Worm (Caenorhabditis elegans) whole organism, early embryonic: ENCODE results near the gene dhcr-7.

Experiments
- F13C5.2 ChIP-seq: sonication (generic microtip); optimal IDR thresholded peaks from 2 replicates; lab custom pipeline; 2017; ENCODE audit warnings: mild to moderate bottlenecking, missing genetic modification characterization, inconsistent platforms, missing compliant biosample characterization
- pes-1 ChIP-seq: fragments of 200-800 bp; sonication (Bioruptor generic); IDR thresholded peaks from 2 replicates; pipeline ENCODE4 v1.3.6; 2022; ENCODE audit warnings: missing genetic modification reagents, missing genetic modification characterization, missing compliant biosample characterization
- tbx-11 ChIP-seq: fragments of 200-800 bp; sonication (Bioruptor generic); IDR thresholded peaks from 2 replicates; pipeline ENCODE4 v1.3.6; 2022; ENCODE audit warnings: missing genetic modification characterization, missing compliant biosample characterization

Gene dhcr-7

DNA sequence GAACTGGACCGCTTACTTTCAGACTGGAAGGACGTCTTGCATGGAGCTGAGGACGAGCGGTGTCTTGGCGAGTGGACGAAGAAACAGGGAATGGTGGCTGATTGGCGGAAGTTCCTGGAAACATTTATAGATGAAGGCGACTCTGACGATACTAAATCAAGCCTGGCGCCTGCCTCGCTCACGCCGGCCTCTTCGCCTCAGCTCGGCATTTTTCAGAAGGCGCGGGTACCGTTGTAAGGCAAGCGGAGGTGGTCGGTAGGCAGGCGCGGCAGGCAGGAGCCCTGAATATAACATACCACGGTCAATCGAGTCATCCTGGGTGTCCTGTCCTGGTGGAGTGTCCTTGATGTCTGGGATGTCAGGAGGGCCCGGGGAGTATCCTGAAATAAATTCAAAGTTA is 39.3 kb downstream of the dhcr-7 start:
- no peak for TF ChIP-seq pes-1
- TF ChIP-seq F13C5.2 (tag; lab: Kevin White, UChicago): no peak

DNA sequence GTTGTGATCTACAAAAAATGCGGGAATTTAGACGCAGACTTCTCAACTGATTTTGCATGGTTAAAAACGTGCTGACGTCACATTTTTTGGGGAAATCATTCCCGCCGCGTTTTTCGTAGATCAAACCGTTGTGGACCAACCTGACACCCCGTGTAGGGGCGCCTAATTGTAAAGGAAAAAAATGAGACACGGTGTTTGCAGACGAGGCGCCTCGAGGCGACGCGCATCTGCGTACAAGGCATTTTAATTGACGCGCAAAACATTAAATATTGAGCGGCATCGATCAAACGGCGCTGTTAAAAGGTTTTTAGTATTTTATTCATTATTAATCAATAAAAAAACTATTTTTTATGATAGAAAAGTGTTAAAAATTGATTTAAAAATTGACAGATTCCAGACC is 53.8 kb downstream of the dhcr-7 start:
- 0 out of 2 replicates have a peak, but pooled peaks have one; percentile 28 for TF ChIP-seq tbx-11 (GFP tag; lab: Robert Waterston, UW)
